Worm (Caenorhabditis elegans): ENCODE measurements around the gene prx-1.

- no peak for TF ChIP-seq cog-1 (tag; optimal IDR thresholded peaks at IDR 0.05)
- no peak for TF ChIP-seq ref-1 (GFP tag; conservative IDR thresholded peaks at IDR 0.05)
Measured at ce11 chrX:14281526-14281925, 32.2 kb upstream of the prx-1 start, which contains the start of gene E02H4.2.
